Worm (Caenorhabditis elegans) whole organism, L4/young adult: ENCODE data around the gene msp-36.

ENCODE experiments used
- dao-5 ChIP-seq: sonication (generic microtip); optimal IDR thresholded peaks from 2 replicates; lab custom pipeline; 2016; ENCODE audit warnings: missing genotype, missing genetic modification characterization, moderate library complexity, missing compliant biosample characterization
- him-1 ChIP-seq: sonication (generic microtip); optimal IDR thresholded peaks from 2 replicates; lab custom pipeline; 2016; ENCODE audit warnings: missing genotype, missing genetic modification reagents, missing genetic modification characterization, missing compliant biosample characterization

ce11 chrIV:10095171-10095570 lies at the start of gene msp-36, which contains the start of gene C04G2.5:
- TF ChIP-seq dao-5 (no peak), him-1 (tag; lab: Kevin White, UChicago) (no peak)
